Worm (Caenorhabditis elegans) whole organism, young adult: ENCODE results near the gene gst-31.

Source experiments
- B0019.2 ChIP-seq: fragments of 200-800 bp; sonication (Bioruptor generic); conservative IDR thresholded peaks from 2 replicates; pipeline ENCODE4 v1.3.6; 2022; ENCODE audit warnings: missing genetic modification reagents, missing genetic modification characterization, missing compliant biosample characterization
- B0261.1 ChIP-seq: sonication (generic microtip); optimal IDR thresholded peaks from 2 replicates; lab custom pipeline; 2016; ENCODE audit warnings: mild to moderate bottlenecking, missing genetic modification characterization, moderate library complexity, missing compliant biosample characterization
- C06A6.2 ChIP-seq: fragments of 200-800 bp; sonication (Bioruptor generic); conservative IDR thresholded peaks from 2 replicates; pipeline ENCODE4 v1.3.6; 2022; ENCODE audit warnings: missing genetic modification characterization, missing compliant biosample characterization
- F22D6.2 ChIP-seq: sonication (generic microtip); optimal IDR thresholded peaks from 2 replicates; lab custom pipeline; 2016; ENCODE audit warnings: mild to moderate bottlenecking, missing genetic modification characterization, missing compliant biosample characterization
- F37B4.10 ChIP-seq: fragments of 200-800 bp; sonication (Bioruptor generic); IDR thresholded peaks from 2 replicates; pipeline ENCODE4 v1.3.6; 2022; ENCODE audit warnings: missing genetic modification characterization, missing compliant biosample characterization
- F39B2.1 ChIP-seq: fragments of 200-800 bp; sonication (Bioruptor generic); IDR thresholded peaks from 2 replicates; pipeline ENCODE4 v1.3.6; 2022; ENCODE audit warnings: missing genetic modification reagents, missing genetic modification characterization, missing compliant biosample characterization
- F55B11.4 ChIP-seq: sonication (generic microtip); optimal IDR thresholded peaks from 2 replicates; lab custom pipeline; 2016; ENCODE audit warnings: missing compliant biosample characterization, missing genetic modification characterization, borderline replicate concordance; ENCODE audit not compliant: insufficient read depth
- K12H6.12 ChIP-seq: fragments of 200-800 bp; sonication (Bioruptor generic); optimal IDR thresholded peaks from 2 replicates; lab custom pipeline; 2018; ENCODE audit warnings: mild to moderate bottlenecking, missing genetic modification characterization, missing compliant biosample characterization
- Y67H2A.10 ChIP-seq: fragments of 200-800 bp; sonication (Bioruptor generic); conservative IDR thresholded peaks from 2 replicates; pipeline ENCODE4 v1.3.6; 2022; ENCODE audit warnings: missing genetic modification reagents, missing genetic modification characterization, missing compliant biosample characterization
- akir-1 ChIP-seq: fragments of 200-800 bp; sonication (Bioruptor generic); optimal IDR thresholded peaks from 2 replicates; lab custom pipeline; 2018; ENCODE audit warnings: mild to moderate bottlenecking, missing genetic modification characterization, moderate library complexity, missing compliant biosample characterization
- attf-3 ChIP-seq: fragments of 200-800 bp; sonication (Bioruptor generic); conservative IDR thresholded peaks from 2 replicates; pipeline ENCODE4 v1.3.6; 2022; ENCODE audit warnings: missing genetic modification reagents, missing genetic modification characterization, missing compliant biosample characterization
- attf-5 ChIP-seq: fragments of 200-800 bp; sonication (Bioruptor generic); optimal IDR thresholded peaks from 2 replicates; lab custom pipeline; 2018; ENCODE audit warnings: mild to moderate bottlenecking, missing genetic modification characterization, missing compliant biosample characterization
- attf-6 ChIP-seq: fragments of 200-800 bp; sonication (Bioruptor generic); IDR thresholded peaks from 2 replicates; pipeline ENCODE4 v1.3.6; 2022; ENCODE audit warnings: missing genetic modification reagents, missing genetic modification characterization, missing compliant biosample characterization
- bed-2 ChIP-seq: fragments of 200-800 bp; sonication (Bioruptor generic); IDR thresholded peaks from 2 replicates; pipeline ENCODE4 v1.3.6; 2022; ENCODE audit warnings: missing genetic modification reagents, missing genetic modification characterization, missing compliant biosample characterization
- cebp-1 ChIP-seq, 2 experiments: fragments of 200-800 bp in 1 of 2; sonication (Bioruptor generic) in 1 of 2; sonication (generic microtip) in 1 of 2; IDR thresholded peaks in 1 of 2; optimal IDR thresholded peaks in 1 of 2; 2 replicates each; pipeline versions ENCODE4 v1.3.6 to Lab custom; 2017 to 2022; ENCODE audit warnings: missing compliant biosample characterization in 2 of 2, missing genetic modification characterization in 2 of 2, mild to moderate bottlenecking in 1 of 2, missing genetic modification reagents in 1 of 2, moderate library complexity in 1 of 2
- ceh-40 ChIP-seq: fragments of 200-800 bp; sonication (Bioruptor generic); IDR thresholded peaks from 2 replicates; pipeline ENCODE4 v1.3.6; 2022; ENCODE audit warnings: missing genetic modification characterization, missing compliant biosample characterization
- ceh-79 ChIP-seq: sonication (generic microtip); optimal IDR thresholded peaks from 2 replicates; lab custom pipeline; 2017; ENCODE audit warnings: mild to moderate bottlenecking, missing genetic modification characterization, missing compliant biosample characterization
- chd-7 ChIP-seq: sonication (generic microtip); optimal IDR thresholded peaks from 2 replicates; lab custom pipeline; 2016; ENCODE audit warnings: mild to moderate bottlenecking, missing genetic modification characterization, moderate library complexity, missing compliant biosample characterization
- die-1 ChIP-seq: sonication (generic microtip); optimal IDR thresholded peaks from 2 replicates; lab custom pipeline; 2016; ENCODE audit warnings: missing genotype, mild to moderate bottlenecking, missing genetic modification characterization, missing compliant biosample characterization
- dox-1 ChIP-seq: fragments of 200-800 bp; sonication (Bioruptor generic); IDR thresholded peaks from 2 replicates; pipeline ENCODE4 v1.3.6; 2022; ENCODE audit warnings: missing genetic modification reagents, missing genetic modification characterization, missing compliant biosample characterization
- egl-18 ChIP-seq: fragments of 200-800 bp; sonication (Bioruptor generic); IDR thresholded peaks from 2 replicates; pipeline ENCODE4 v1.3.6; 2022; ENCODE audit warnings: missing genetic modification reagents, missing genetic modification characterization, missing compliant biosample characterization
- hmg-1.2 ChIP-seq: fragments of 200-800 bp; sonication (Bioruptor generic); IDR thresholded peaks from 2 replicates; pipeline ENCODE4 v1.3.6; 2022; ENCODE audit warnings: missing genetic modification reagents, missing genetic modification characterization, missing compliant biosample characterization
- lin-40 ChIP-seq: sonication (generic microtip); optimal IDR thresholded peaks from 2 replicates; lab custom pipeline; 2016; ENCODE audit warnings: missing genetic modification characterization, mild to moderate bottlenecking, missing compliant biosample characterization, missing genotype, missing genetic modification reagents
- mes-4 ChIP-seq: sonication (generic microtip); optimal IDR thresholded peaks from 2 replicates; lab custom pipeline; 2016; ENCODE audit warnings: missing genotype, missing genetic modification characterization, missing compliant biosample characterization
- nfya-1 ChIP-seq: sonication (generic microtip); optimal IDR thresholded peaks from 2 replicates; lab custom pipeline; 2017; ENCODE audit warnings: antibody characterized with exemption, missing compliant biosample characterization, missing genetic modification characterization, borderline replicate concordance; ENCODE audit not compliant: insufficient read depth
- nhr-120 ChIP-seq: fragments of 200-800 bp; sonication (Bioruptor generic); IDR thresholded peaks from 2 replicates; pipeline ENCODE4 v1.3.6; 2022; ENCODE audit warnings: missing genetic modification characterization, missing compliant biosample characterization
- nhr-179 ChIP-seq: sonication (generic microtip); optimal IDR thresholded peaks from 2 replicates; lab custom pipeline; 2016; ENCODE audit warnings: mild to moderate bottlenecking, missing genetic modification characterization, missing compliant biosample characterization
- nhr-80 ChIP-seq: sonication (generic microtip); optimal IDR thresholded peaks from 2 replicates; lab custom pipeline; 2016; ENCODE audit warnings: missing genetic modification characterization, missing compliant biosample characterization
- repo-1 ChIP-seq: sonication (generic microtip); optimal IDR thresholded peaks from 2 replicates; lab custom pipeline; 2017; ENCODE audit warnings: mild to moderate bottlenecking, missing genetic modification characterization, missing compliant biosample characterization
- sdz-38 ChIP-seq: sonication (generic microtip); optimal IDR thresholded peaks from 2 replicates; lab custom pipeline; 2016; ENCODE audit warnings: missing genotype, missing genetic modification characterization, missing compliant biosample characterization
- sea-2 ChIP-seq: fragments of 200-800 bp; sonication (Bioruptor generic); IDR thresholded peaks from 2 replicates; pipeline ENCODE4 v1.3.6; 2022; ENCODE audit warnings: missing genetic modification characterization, missing compliant biosample characterization
- snpc-1.3 ChIP-seq: sonication (generic microtip); optimal IDR thresholded peaks from 2 replicates; lab custom pipeline; 2017; ENCODE audit warnings: missing genetic modification characterization, mild to moderate bottlenecking, missing compliant biosample characterization, antibody characterized with exemption, moderate library complexity, missing genotype, missing genetic modification reagents; ENCODE audit not compliant: insufficient read depth
- snpc-4 ChIP-seq, 5 experiments: fragments of 150-350 bp in 1 of 5; sonication (generic microtip) in 4 of 5; optimal IDR thresholded peaks; 2 replicates each; lab custom pipeline; 2014 to 2018; ENCODE audit warnings: missing genetic modification characterization in 5 of 5, missing biosample characterization in 3 of 5, antibody characterized with exemption in 2 of 5, mild to moderate bottlenecking in 2 of 5, missing compliant biosample characterization in 2 of 5, missing genotype in 2 of 5, moderate library complexity in 2 of 5, missing genetic modification reagents in 1 of 5
- somi-1 ChIP-seq: fragments of 200-800 bp; sonication (Bioruptor generic); optimal IDR thresholded peaks from 2 replicates; lab custom pipeline; 2018; ENCODE audit warnings: mild to moderate bottlenecking, missing genetic modification characterization, missing compliant biosample characterization
- tbp1 ChIP-seq: fragments of 200-800 bp; sonication (Bioruptor generic); optimal IDR thresholded peaks from 2 replicates; lab custom pipeline; 2018; ENCODE audit warnings: mild to moderate bottlenecking, missing genetic modification characterization, missing compliant biosample characterization
- zfh-2 ChIP-seq: fragments of 200-800 bp; sonication (Bioruptor generic); conservative IDR thresholded peaks from 2 replicates; pipeline ENCODE4 v1.3.6; 2022; ENCODE audit warnings: missing genetic modification reagents, missing genetic modification characterization, missing compliant biosample characterization
- ztf-22 ChIP-seq: fragments of 200-800 bp; sonication (Bioruptor generic); optimal IDR thresholded peaks from 2 replicates; lab custom pipeline; 2018; ENCODE audit warnings: mild to moderate bottlenecking, missing genetic modification characterization, moderate library complexity, missing compliant biosample characterization

The gst-31 gene

DNA sequence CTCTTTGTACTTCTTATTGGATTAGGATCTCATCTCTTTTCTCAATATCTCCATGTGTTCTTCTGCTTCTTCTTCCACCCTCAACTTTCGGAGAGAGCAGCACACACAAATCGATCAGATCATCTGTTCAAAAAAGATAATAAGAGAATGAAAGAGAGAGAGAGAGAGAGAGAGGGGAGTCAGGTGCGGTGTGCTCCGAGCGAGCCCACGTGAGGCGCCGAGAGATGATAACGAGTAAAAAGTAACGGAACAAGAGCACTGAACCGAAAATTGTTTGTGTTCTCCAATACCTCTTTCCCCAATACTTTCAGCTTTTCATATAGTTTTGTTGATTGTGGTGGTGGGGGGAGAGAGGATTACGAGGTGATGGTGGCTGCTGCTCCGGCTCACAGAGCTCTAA lies 19.2 kb upstream of the gst-31 start (continued):
- no peak for TF ChIP-seq ceh-40
- TF ChIP-seq zfh-2: peak; percentile 57
- no peak for TF ChIP-seq nhr-179 (tag; lab: Kevin White, UChicago)
- TF ChIP-seq ztf-22 (GFP tag; lab: Kevin White, UChicago): peak; percentile 26
- TF ChIP-seq dox-1 (GFP tag; lab: Robert Waterston, UW): peak; percentile 37; the same call in 1 of the 2 replicates
- TF ChIP-seq cebp-1 (GFP tag; IDR thresholded peaks at IDR 0.05; lab: Robert Waterston, UW): no peak
- peak; percentile 46 for TF ChIP-seq cebp-1 (tag; optimal IDR thresholded peaks at IDR 0.05; lab: Kevin White, UChicago)
- TF ChIP-seq nfya-1 (tag; lab: Kevin White, UChicago): no peak
- TF ChIP-seq attf-5 (GFP tag; lab: Kevin White, UChicago): peak; percentile 43
- no peak for TF ChIP-seq mes-4 (tag; lab: Kevin White, UChicago)
- no peak for TF ChIP-seq attf-6
- TF ChIP-seq nhr-80 (tag; lab: Kevin White, UChicago): peak; percentile 86
- TF ChIP-seq K12H6.12 (tag; lab: Kevin White, UChicago): peak; percentile 32
- no peak for TF ChIP-seq sdz-38
- no peak for TF ChIP-seq F37B4.10 (GFP tag; lab: Robert Waterston, UW)
- no peak for TF ChIP-seq tbp1
- no peak for TF ChIP-seq F55B11.4 (tag; lab: Kevin White, UChicago)
- TF ChIP-seq ceh-79 (tag; lab: Kevin White, UChicago): no peak
- no peak for TF ChIP-seq nhr-120 (GFP tag; lab: Robert Waterston, UW)
- TF ChIP-seq egl-18 (GFP tag; lab: Robert Waterston, UW): no peak
- TF ChIP-seq C06A6.2 (GFP tag; lab: Robert Waterston, UW): no peak
- no peak for TF ChIP-seq bed-2 (GFP tag; lab: Robert Waterston, UW)
- peak; percentile 27; the same call in 1 of the 2 replicates for TF ChIP-seq hmg-1.2 (GFP tag; lab: Robert Waterston, UW)
- no peak for TF ChIP-seq somi-1

DNA sequence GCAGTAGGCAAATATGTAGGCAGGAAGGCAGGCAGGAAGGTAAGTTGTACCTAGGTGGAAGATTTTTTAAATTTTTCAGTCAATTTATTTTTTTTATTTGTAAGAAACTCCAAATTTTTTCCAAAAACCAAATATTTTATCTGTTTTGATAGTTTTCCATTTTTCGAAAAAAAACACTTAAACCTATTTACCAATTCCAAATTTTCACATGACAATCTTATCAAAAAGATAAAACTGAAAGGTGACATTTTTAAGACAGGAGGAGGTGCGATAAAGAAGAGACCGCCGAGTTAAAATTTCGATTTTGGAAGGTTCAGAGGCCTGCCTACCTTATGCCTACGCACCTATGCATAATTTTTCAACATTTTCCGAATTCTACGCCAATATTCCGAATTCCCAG lies 16.2 kb upstream of the gst-31 start:
- TF ChIP-seq B0019.2 (GFP tag; lab: Robert Waterston, UW): no peak
- peak; percentile 35 for TF ChIP-seq nhr-80 (tag; lab: Kevin White, UChicago)
- TF ChIP-seq, all 124 proteins: peak for 1

DNA sequence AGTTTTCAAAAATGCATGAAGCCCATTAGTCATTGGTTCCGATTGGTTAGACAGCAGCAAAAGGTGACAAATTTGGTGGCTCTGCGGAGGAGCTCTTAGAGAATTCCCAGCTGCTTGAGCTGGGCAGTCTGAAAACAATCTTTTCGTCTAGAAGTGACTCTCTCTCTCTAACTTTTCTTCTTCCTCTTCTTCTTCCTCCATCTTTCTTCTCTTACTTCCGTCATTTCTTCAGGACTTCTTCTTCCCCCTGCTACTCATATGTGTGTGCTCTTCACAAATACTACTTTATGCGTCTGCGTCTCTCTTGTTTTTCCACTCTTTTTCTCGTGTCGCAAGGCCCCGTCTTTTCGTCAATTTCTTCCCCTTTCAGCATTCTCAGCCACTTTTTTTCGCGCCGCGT lies 15.2 kb upstream of the gst-31 start:
- TF ChIP-seq hmg-1.2 (GFP tag; lab: Robert Waterston, UW) (peak; percentile 77; the same call in 1 of the 2 replicates), K12H6.12 (tag; lab: Kevin White, UChicago) (no peak)
- TF ChIP-seq, all 124 proteins: peak for 1

DNA sequence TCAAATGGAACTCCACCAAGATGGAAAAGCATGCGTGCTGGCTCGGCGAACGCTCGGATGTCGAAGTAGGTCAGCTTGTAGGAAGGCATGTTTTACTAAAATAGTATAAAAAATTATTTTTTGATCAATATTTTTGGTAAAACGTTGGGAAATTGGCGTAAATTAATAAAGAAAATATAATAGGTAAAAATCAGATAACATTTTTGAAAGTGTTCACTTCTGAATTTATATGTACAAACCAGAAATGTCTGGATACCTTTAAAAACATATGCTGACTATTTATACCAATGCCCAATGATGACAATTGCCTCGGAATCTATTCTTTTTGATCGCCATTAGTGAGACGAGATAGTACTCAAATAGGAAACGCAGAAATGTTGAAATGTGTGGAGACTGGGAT lies 10.5 kb upstream of the gst-31 start, which contains the start of gene gst-35:
Gene gst-35 (minus strand): TSS at position 101 of the 400 bp plus-strand sequence.
- TF ChIP-seq F39B2.1 (GFP tag; lab: Robert Waterston, UW) (no peak), Y67H2A.10 (GFP tag; lab: Robert Waterston, UW) (no peak), snpc-4 (GFP tag; optimal IDR thresholded peaks at IDR 0.05; lab: Kevin White, UChicago) (no peak), snpc-4 (tag; optimal IDR thresholded peaks at IDR 0.05; lab: Kevin White, UChicago) (no peak), lin-40 (no peak), mes-4 (tag; lab: Kevin White, UChicago) (no peak), bed-2 (GFP tag; lab: Robert Waterston, UW) (no peak), B0261.1 (no peak), snpc-1.3 (tag; lab: Kevin White, UChicago) (no peak), attf-3 (GFP tag; lab: Robert Waterston, UW) (no peak), egl-18 (GFP tag; lab: Robert Waterston, UW) (no peak), sea-2 (GFP tag; lab: Robert Waterston, UW) (no peak), repo-1 (tag; lab: Kevin White, UChicago) (no peak), chd-7 (tag; lab: Kevin White, UChicago) (no peak), die-1 (tag; lab: Kevin White, UChicago) (no peak), F22D6.2 (tag; lab: Kevin White, UChicago) (no peak), akir-1 (no peak)
